Worm (Caenorhabditis elegans): ENCODE results near the gene K08F8.15.

K08F8.15 gene

ce11 chrII:8747939-8748352 lies 18.7 kb upstream of the K08F8.15 start:
- peak; percentile 40 for TF ChIP-seq M03D4.4 (tag; optimal IDR thresholded peaks at IDR 0.05)
- TF ChIP-seq unc-62 (GFP tag; optimal IDR thresholded peaks at IDR 0.05), result peak; percentile 65
- no peak for TF ChIP-seq nhr-28 (tag; optimal IDR thresholded peaks at IDR 0.05)
- TF ChIP-seq unc-120 (tag; optimal IDR thresholded peaks at IDR 0.05; ENCODE audit: poor library complexity, severe bottlenecking), result peak; percentile 24
- TF ChIP-seq lin-32 (GFP tag; optimal IDR thresholded peaks at IDR 0.05), result no peak
- TF ChIP-seq nhr-2 (tag; optimal IDR thresholded peaks at IDR 0.05), result peak; percentile 7
- no peak for TF ChIP-seq sem-2 (GFP tag; optimal IDR thresholded peaks at IDR 0.05)
- TF ChIP-seq unc-39 (tag; optimal IDR thresholded peaks at IDR 0.05), result no peak
- peak; percentile 30 for TF ChIP-seq ces-1 (GFP tag; optimal IDR thresholded peaks at IDR 0.05)
- TF ChIP-seq hlh-1 (tag; optimal IDR thresholded peaks at IDR 0.05), result no peak
- TF ChIP-seq mab-5 (tag; optimal IDR thresholded peaks at IDR 0.05), result peak; percentile 32
- TF ChIP-seq elt-3 (tag; optimal IDR thresholded peaks at IDR 0.05), result no peak
- TF ChIP-seq blmp-1 (tag; optimal IDR thresholded peaks at IDR 0.05), result no peak
- peak; percentile 68 for TF ChIP-seq mls-2 (tag; optimal IDR thresholded peaks at IDR 0.05)
- TF ChIP-seq drap-1 (GFP tag; optimal IDR thresholded peaks at IDR 0.05), result peak; percentile 55
- peak; percentile 69 for TF ChIP-seq pha-4 (tag; optimal IDR thresholded peaks at IDR 0.05)
- no peak for TF ChIP-seq ceh-83 (GFP tag; optimal IDR thresholded peaks at IDR 0.05)
- peak; percentile 29 for TF ChIP-seq ceh-43 (GFP tag; optimal IDR thresholded peaks at IDR 0.05)
- peak; percentile 63 for TF ChIP-seq cnd-1 (tag; optimal IDR thresholded peaks at IDR 0.05)
- peak; percentile 8 for TF ChIP-seq mep-1 (tag; optimal IDR thresholded peaks at IDR 0.05)

ce11 chrII:8748638-8749037 lies 18.0 kb upstream of the K08F8.15 start:
- TF ChIP-seq ces-1 (GFP tag; optimal IDR thresholded peaks at IDR 0.05) (peak; percentile 58), cnd-1 (tag; optimal IDR thresholded peaks at IDR 0.05) (peak; percentile 69), elt-3 (tag; optimal IDR thresholded peaks at IDR 0.05) (no peak)

- TF ChIP-seq elt-3 (tag; optimal IDR thresholded peaks at IDR 0.05) (no peak), unc-120 (tag; optimal IDR thresholded peaks at IDR 0.05; ENCODE audit: poor library complexity, severe bottlenecking) (no peak), ham-2 (GFP tag; optimal IDR thresholded peaks at IDR 0.05) (peak; percentile 80), nhr-237 (tag; optimal IDR thresholded peaks at IDR 0.05) (no peak), elt-1 (tag; optimal IDR thresholded peaks at IDR 0.05; ENCODE audit: borderline replicate concordance, insufficient read depth) (peak; percentile 58), blmp-1 (tag; optimal IDR thresholded peaks at IDR 0.05) (peak; percentile 99), pha-4 (tag; optimal IDR thresholded peaks at IDR 0.05) (no peak), drap-1 (GFP tag; optimal IDR thresholded peaks at IDR 0.05) (no peak)
These were observed 17.5 kb upstream of the K08F8.15 start for ce11 chrII:8749084-8749483.

ce11 chrII:8750056-8750455 lies 16.6 kb upstream of the K08F8.15 start:
- TF ChIP-seq M03D4.4 (tag; optimal IDR thresholded peaks at IDR 0.05) (no peak), snpc-4 (tag; optimal IDR thresholded peaks at IDR 0.05) (no peak), mls-2 (tag; optimal IDR thresholded peaks at IDR 0.05) (no peak), lin-32 (GFP tag; optimal IDR thresholded peaks at IDR 0.05) (no peak)

- TF ChIP-seq nhr-28 (tag; optimal IDR thresholded peaks at IDR 0.05), result no peak
- TF ChIP-seq flh-1 (GFP tag; optimal IDR thresholded peaks at IDR 0.05), result no peak
- TF ChIP-seq ces-1 (GFP tag; optimal IDR thresholded peaks at IDR 0.05), result no peak
- peak; percentile 8 for TF ChIP-seq nhr-237 (tag; optimal IDR thresholded peaks at IDR 0.05)
- no peak for TF ChIP-seq unc-62 (GFP tag; optimal IDR thresholded peaks at IDR 0.05)
- TF ChIP-seq mep-1 (tag; optimal IDR thresholded peaks at IDR 0.05), result peak; percentile 5
- TF ChIP-seq unc-120 (tag; optimal IDR thresholded peaks at IDR 0.05; ENCODE audit: poor library complexity, severe bottlenecking), result no peak
- peak; percentile 99 for TF ChIP-seq ham-2 (GFP tag; optimal IDR thresholded peaks at IDR 0.05)
- peak; percentile 1 for TF ChIP-seq elt-1 (tag; optimal IDR thresholded peaks at IDR 0.05; ENCODE audit: borderline replicate concordance, insufficient read depth)
- peak; percentile 100 for TF ChIP-seq blmp-1 (tag; optimal IDR thresholded peaks at IDR 0.05)
- no peak for TF ChIP-seq drap-1 (GFP tag; optimal IDR thresholded peaks at IDR 0.05)
- no peak for TF ChIP-seq lsy-2 (tag; optimal IDR thresholded peaks at IDR 0.05)
These were observed 15.6 kb upstream of the K08F8.15 start for ce11 chrII:8751042-8751441.

- TF ChIP-seq flh-1 (GFP tag; optimal IDR thresholded peaks at IDR 0.05), result no peak
- no peak for TF ChIP-seq sem-2 (GFP tag; optimal IDR thresholded peaks at IDR 0.05)
- no peak for TF ChIP-seq ceh-39 (tag; optimal IDR thresholded peaks at IDR 0.05)
- TF ChIP-seq ham-2 (GFP tag; optimal IDR thresholded peaks at IDR 0.05), result no peak
- no peak for TF ChIP-seq unc-120 (tag; optimal IDR thresholded peaks at IDR 0.05; ENCODE audit: poor library complexity, severe bottlenecking)
These were observed 14.9 kb upstream of the K08F8.15 start, which contains the start of gene atf-2 for ce11 chrII:8751686-8752085. Gene atf-2, plus strand, starts transcription at chrII:8751986.

Data from whole organism, mixed stage, embryonic.